Fruit fly (Drosophila melanogaster) S2 (cell line): ENCODE results near the gene CG15528.

ENCODE experiments used
- CG8478 ChIP-seq: fragments of >200 bp; optimal IDR thresholded peaks from 2 replicates; lab custom pipeline; 2018
- CTCF ChIP-seq, 2 experiments: fragments of >200 bp; optimal IDR thresholded peaks; 2 replicates each; lab custom pipeline; 2018

DNA sequence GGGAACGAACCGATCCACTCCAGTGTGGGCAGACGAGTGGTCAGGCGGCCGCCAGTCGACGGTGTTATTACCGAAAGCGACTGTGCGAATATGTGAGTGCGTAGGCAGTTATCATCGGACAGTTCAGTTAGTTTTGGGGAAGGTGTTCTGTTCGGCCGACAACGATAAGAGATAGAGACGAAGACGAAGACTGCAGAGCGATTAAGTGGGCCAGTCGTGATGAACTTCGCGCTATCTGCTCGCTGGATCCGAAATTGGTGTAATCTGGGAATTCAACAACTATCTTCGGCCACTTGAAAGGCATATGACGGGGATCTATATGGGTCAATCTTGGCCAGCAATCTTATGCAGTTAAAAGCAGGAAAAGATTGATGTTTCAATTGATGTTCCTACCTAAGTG lies 42.7 kb downstream of the CG15528 start, which contains the start of gene CG7912:
- TF ChIP-seq CTCF (optimal IDR thresholded peaks at IDR 0.05; lab: Kevin White, UChicago) (no peak), CG8478 (no peak)
